Worm (Caenorhabditis elegans): ENCODE data around the gene Y48C3A.20.

DNA sequence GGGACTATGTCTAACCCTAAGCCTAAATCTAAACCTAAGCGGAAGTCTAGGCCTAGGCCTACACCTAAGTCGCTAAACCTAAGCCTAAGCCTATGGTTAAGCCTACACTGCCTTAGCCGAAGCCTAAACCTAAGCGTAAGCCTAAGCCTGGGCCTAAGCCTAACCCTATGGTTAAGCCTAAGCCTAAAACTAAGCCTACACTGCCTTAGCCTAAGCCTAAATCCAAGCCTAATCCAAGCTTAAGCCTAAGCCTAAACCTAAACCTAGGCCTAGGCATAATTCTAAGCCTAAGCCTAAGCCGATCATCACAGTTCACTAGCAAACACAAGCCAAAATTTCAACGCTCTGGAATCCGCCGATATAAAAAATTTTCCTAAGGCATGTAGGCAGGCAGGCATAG, 28.1 kb upstream of the Y48C3A.20 start:
- TF ChIP-seq T22C8.4 (GFP tag; IDR thresholded peaks at IDR 0.05): no peak
- TF ChIP-seq cog-1 (tag; optimal IDR thresholded peaks at IDR 0.05): no peak
- TF ChIP-seq klf-2 (GFP tag; conservative IDR thresholded peaks at IDR 0.05): no peak
- TF ChIP-seq med-1 (GFP tag; optimal IDR thresholded peaks at IDR 0.05; ENCODE audit: insufficient read depth): no peak
- TF ChIP-seq tab-1 (GFP tag; IDR thresholded peaks at IDR 0.05): no peak
- TF ChIP-seq flt-1 (GFP tag; IDR thresholded peaks at IDR 0.05): no peak

Measured in whole organism, midembryonic.